Fruit fly (Drosophila melanogaster) whole organism, prepupa: ENCODE results near the gene Ir8a.

Experiments used
- Blimp-1 ChIP-seq: fragments of 200-800 bp; sonication (Bioruptor generic); optimal IDR thresholded peaks from 3 replicates; lab custom pipeline; 2017; ENCODE audit warnings: missing biosample characterization, missing genetic modification characterization, mild to moderate bottlenecking, moderate library complexity, missing genetic modification reagents
- CG10631 ChIP-seq: fragments of 200-800 bp; sonication (Bioruptor generic); optimal IDR thresholded peaks from 2 replicates; lab custom pipeline; 2016; ENCODE audit warnings: missing biosample characterization, missing genetic modification characterization
- CG10669 ChIP-seq: fragments of 200-800 bp; sonication (Bioruptor generic); optimal IDR thresholded peaks from 3 replicates; lab custom pipeline; 2018; ENCODE audit warnings: missing biosample characterization, mild to moderate bottlenecking, missing genetic modification characterization, moderate library complexity
- CG11762 ChIP-seq: fragments of 200-800 bp; sonication (Bioruptor generic); optimal IDR thresholded peaks from 3 replicates; lab custom pipeline; 2016; ENCODE audit warnings: missing biosample characterization, missing genetic modification characterization; ENCODE audit not compliant: insufficient read depth
- CG11902 ChIP-seq: fragments of 200-800 bp; sonication (Bioruptor generic); optimal IDR thresholded peaks from 3 replicates; lab custom pipeline; 2016; ENCODE audit warnings: missing biosample characterization, missing genetic modification characterization
- CG15336 ChIP-seq: fragments of 200-800 bp; sonication (Bioruptor generic); IDR thresholded peaks from 2 replicates; pipeline ENCODE4 v1.3.6; 2022; ENCODE audit warnings: missing biosample characterization, missing genetic modification characterization
- CG16779 ChIP-seq: fragments of 200-800 bp; sonication (Bioruptor generic); optimal IDR thresholded peaks from 3 replicates; lab custom pipeline; 2017; ENCODE audit warnings: missing biosample characterization, mild to moderate bottlenecking, missing genetic modification characterization
- CG31627 ChIP-seq: fragments of 200-800 bp; sonication (Bioruptor generic); optimal IDR thresholded peaks from 3 replicates; lab custom pipeline; 2016; ENCODE audit warnings: missing biosample characterization, missing genetic modification characterization
- CG32006 ChIP-seq: fragments of 200-800 bp; sonication (Bioruptor generic); optimal IDR thresholded peaks from 3 replicates; lab custom pipeline; 2017; ENCODE audit warnings: missing biosample characterization, mild to moderate bottlenecking, missing genetic modification characterization
- CG34406 ChIP-seq: fragments of 200-800 bp; sonication (Bioruptor generic); optimal IDR thresholded peaks from 3 replicates; lab custom pipeline; 2016; ENCODE audit warnings: missing biosample characterization, missing genetic modification characterization
- CG6163 ChIP-seq: fragments of 200-800 bp; sonication (Bioruptor generic); IDR thresholded peaks from 3 replicates; pipeline ENCODE4 v1.3.6; 2022; ENCODE audit warnings: missing biosample characterization, missing genetic modification characterization
- CG6808 ChIP-seq: fragments of 200-800 bp; sonication (Bioruptor generic); optimal IDR thresholded peaks from 3 replicates; lab custom pipeline; 2017; ENCODE audit warnings: missing biosample characterization, missing genetic modification characterization, mild to moderate bottlenecking, moderate library complexity, missing genetic modification reagents
- CG6854 ChIP-seq: fragments of 200-800 bp; sonication (Bioruptor generic); optimal IDR thresholded peaks from 2 replicates; lab custom pipeline; 2017; ENCODE audit warnings: missing biosample characterization, mild to moderate bottlenecking, missing genetic modification characterization
- CG8119 ChIP-seq: fragments of 200-800 bp; sonication (Bioruptor generic); IDR thresholded peaks from 3 replicates; pipeline ENCODE4 v1.3.6; 2022; ENCODE audit warnings: missing biosample characterization, missing genetic modification characterization
- CG8319 ChIP-seq: fragments of 200-800 bp; sonication (Bioruptor generic); optimal IDR thresholded peaks from 3 replicates; lab custom pipeline; 2016; ENCODE audit warnings: missing biosample characterization, missing genetic modification characterization
- CG8632 ChIP-seq: fragments of 200-800 bp; sonication (Bioruptor generic); optimal IDR thresholded peaks from 3 replicates; lab custom pipeline; 2016; ENCODE audit warnings: missing biosample characterization, missing genetic modification characterization
- CG9139 ChIP-seq: fragments of 200-800 bp; sonication (Bioruptor generic); optimal IDR thresholded peaks from 3 replicates; lab custom pipeline; 2017; ENCODE audit warnings: missing biosample characterization, mild to moderate bottlenecking, missing genetic modification characterization
- Eip75B ChIP-seq: fragments of 200-800 bp; sonication (Bioruptor generic); optimal IDR thresholded peaks from 3 replicates; lab custom pipeline; 2016; ENCODE audit warnings: missing biosample characterization, missing genetic modification characterization
- Eip78C ChIP-seq: fragments of 200-800 bp; sonication (Bioruptor generic); peaks from one replicate; lab custom pipeline; 2016; ENCODE audit warnings: missing biosample characterization, missing genetic modification characterization
- Hr38 ChIP-seq: sonication (Bioruptor generic); optimal IDR thresholded peaks from 2 replicates; lab custom pipeline; 2016; ENCODE audit warnings: missing biosample characterization, missing genetic modification characterization
- Hr39 ChIP-seq: fragments of 200-800 bp; sonication (Bioruptor generic); optimal IDR thresholded peaks from 2 replicates; lab custom pipeline; 2016; ENCODE audit warnings: missing biosample characterization, missing genetic modification characterization
- Hr4 ChIP-seq: fragments of 200-800 bp; sonication (Bioruptor generic); optimal IDR thresholded peaks from 3 replicates; lab custom pipeline; 2016; ENCODE audit warnings: missing biosample characterization, missing genetic modification characterization
- Lpt ChIP-seq: fragments of 200-800 bp; sonication (Bioruptor generic); optimal IDR thresholded peaks from 3 replicates; lab custom pipeline; 2016; ENCODE audit warnings: missing biosample characterization, missing genetic modification characterization
- OdsH ChIP-seq: fragments of 200-800 bp; sonication (Bioruptor generic); optimal IDR thresholded peaks from 3 replicates; lab custom pipeline; 2016; ENCODE audit warnings: missing biosample characterization, missing genetic modification characterization
- Sox102F ChIP-seq: fragments of 200-800 bp; sonication (Bioruptor generic); optimal IDR thresholded peaks from 2 replicates; lab custom pipeline; 2016; ENCODE audit warnings: missing biosample characterization, mild to moderate bottlenecking, missing genetic modification characterization
- Sox14 ChIP-seq: fragments of 200-800 bp; sonication (Bioruptor generic); optimal IDR thresholded peaks from 3 replicates; lab custom pipeline; 2016; ENCODE audit warnings: missing biosample characterization, missing genetic modification characterization
- dac ChIP-seq: fragments of 200-800 bp; sonication (Bioruptor generic); optimal IDR thresholded peaks from 2 replicates; lab custom pipeline; 2017; ENCODE audit warnings: missing biosample characterization, mild to moderate bottlenecking, missing genetic modification characterization
- dsx ChIP-seq: fragments of 200-800 bp; optimal IDR thresholded peaks from 3 replicates; lab custom pipeline; 2019; ENCODE audit warnings: missing biosample characterization, mild to moderate bottlenecking, missing genetic modification characterization, moderate library complexity; ENCODE audit not compliant: poor library complexity, severe bottlenecking
- eg ChIP-seq: fragments of 200-800 bp; sonication (Bioruptor generic); IDR thresholded peaks from 3 replicates; pipeline ENCODE4 v1.3.6; 2022; ENCODE audit warnings: missing biosample characterization, missing genetic modification characterization
- esn ChIP-seq: fragments of 200-800 bp; sonication (Bioruptor generic); optimal IDR thresholded peaks from 2 replicates; lab custom pipeline; 2016; ENCODE audit warnings: missing biosample characterization, mild to moderate bottlenecking, missing genetic modification characterization, moderate library complexity
- fd85E ChIP-seq: fragments of 200-800 bp; sonication (Bioruptor generic); optimal IDR thresholded peaks from 3 replicates; lab custom pipeline; 2016; ENCODE audit warnings: missing biosample characterization, missing genetic modification characterization
- net ChIP-seq: fragments of 200-800 bp; sonication (Bioruptor generic); optimal IDR thresholded peaks from 3 replicates; lab custom pipeline; 2016; ENCODE audit warnings: missing biosample characterization, missing genetic modification characterization
- salr ChIP-seq, 2 experiments: fragments of 200-800 bp; sonication (Bioruptor generic); optimal IDR thresholded peaks; 3 replicates each; lab custom pipeline; 2016 to 2018; ENCODE audit warnings: missing biosample characterization in 2 of 2, missing genetic modification characterization in 2 of 2, mild to moderate bottlenecking in 1 of 2
- spab ChIP-seq: fragments of 200-800 bp; sonication (Bioruptor generic); optimal IDR thresholded peaks from 2 replicates; lab custom pipeline; 2017; ENCODE audit warnings: missing biosample characterization, mild to moderate bottlenecking, missing genetic modification characterization, missing genetic modification reagents
- ss ChIP-seq, 2 experiments: fragments of 200-800 bp; sonication (Bioruptor generic); optimal IDR thresholded peaks; 2 replicates in 1 of 2; 3 replicates in 1 of 2; lab custom pipeline; 2017 to 2018; ENCODE audit warnings: mild to moderate bottlenecking in 2 of 2, missing biosample characterization in 2 of 2, missing genetic modification characterization in 2 of 2, moderate library complexity in 1 of 2
- svp ChIP-seq: fragments of 200-800 bp; sonication (Bioruptor generic); peaks from one replicate; lab custom pipeline; 2016; ENCODE audit warnings: missing biosample characterization, missing genetic modification characterization

The Ir8a gene

dm6 chrX:9236485-9236884, at the start of gene Ir8a:
TSS of gene Ir8a (minus strand) at chrX:9236585.
- TF ChIP-seq CG6854 (GFP tag; lab: Kevin White, UChicago) (no peak), CG8632 (GFP tag; lab: Kevin White, UChicago) (no peak), Hr38 (GFP tag; lab: Kevin White, UChicago) (no peak), CG10631 (GFP tag; lab: Kevin White, UChicago) (no peak), CG34406 (GFP tag; lab: Kevin White, UChicago) (no peak), Sox14 (GFP tag; lab: Kevin White, UChicago) (no peak), CG8319 (GFP tag; lab: Kevin White, UChicago) (no peak), CG15336 (GFP tag; lab: Robert Waterston, UW) (no peak), Eip75B (GFP tag; lab: Kevin White, UChicago) (no peak), Blimp-1 (no peak), OdsH (GFP tag; lab: Kevin White, UChicago) (no peak), Hr39 (GFP tag; lab: Kevin White, UChicago) (no peak), CG6808 (GFP tag; lab: Kevin White, UChicago) (no peak), fd85E (GFP tag; lab: Kevin White, UChicago) (no peak)
- TF ChIP-seq, all 60 proteins: peak for 0

dm6 chrX:9284024-9284738, 47.8 kb upstream of the Ir8a start, which contains the start of gene lz:
TSS of gene lz (plus strand) at chrX:9284649.
- TF ChIP-seq CG6854 (GFP tag; lab: Kevin White, UChicago), result peak; percentile 11
- TF ChIP-seq Hr38 (GFP tag; lab: Kevin White, UChicago), result no peak
- TF ChIP-seq esn (GFP tag; lab: Kevin White, UChicago), result no peak
- TF ChIP-seq Eip75B (GFP tag; lab: Kevin White, UChicago), result no peak
- TF ChIP-seq CG8119 (GFP tag; lab: Robert Waterston, UW), result peak; percentile 66; the same call in 2 of the 3 replicates
- TF ChIP-seq CG6163 (GFP tag; lab: Robert Waterston, UW), result peak; percentile 8; the same call in 1 of the 3 replicates
- peak; percentile 38; the same call in 1 of the 3 replicates for TF ChIP-seq eg (GFP tag; lab: Robert Waterston, UW)
- peak; percentile 35; the same call in 1 of the 2 replicates for TF ChIP-seq CG15336 (GFP tag; lab: Robert Waterston, UW)
- peak; percentile 44 for TF ChIP-seq Eip78C
- peak; percentile 2 to 7 for TF ChIP-seq ss (GFP tag; optimal IDR thresholded peaks at IDR 0.05; lab: Kevin White, UChicago)
- TF ChIP-seq, all 60 proteins: peak for 7

dm6 chrX:9282783-9283289, 46.5 kb upstream of the Ir8a start, which contains the start of gene c11.1:
TSS of gene c11.1 (minus strand) at chrX:9283117.
- TF ChIP-seq Eip75B (GFP tag; lab: Kevin White, UChicago) (no peak), CG6808 (GFP tag; lab: Kevin White, UChicago) (peak; percentile 64), CG11902 (GFP tag; lab: Kevin White, UChicago) (no peak), OdsH (GFP tag; lab: Kevin White, UChicago) (no peak), CG9139 (GFP tag; lab: Kevin White, UChicago) (no peak), CG10669 (GFP tag; lab: Kevin White, UChicago) (no peak), CG11762 (GFP tag; lab: Kevin White, UChicago) (no peak), Hr4 (GFP tag; lab: Kevin White, UChicago) (no peak), dac (GFP tag; lab: Kevin White, UChicago) (no peak), esn (GFP tag; lab: Kevin White, UChicago) (peak; percentile 22), eg (GFP tag; lab: Robert Waterston, UW) (no peak), Sox14 (GFP tag; lab: Kevin White, UChicago) (peak; percentile 37), svp (GFP tag; lab: Kevin White, UChicago) (no peak), salr (GFP tag; optimal IDR thresholded peaks at IDR 0.05; lab: Kevin White, UChicago) (no peak), dsx (no peak), Sox102F (GFP tag; lab: Kevin White, UChicago) (no peak), spab (GFP tag; lab: Kevin White, UChicago) (no peak), Eip78C (peak; percentile 29), CG32006 (no peak), net (no peak), ss (GFP tag; optimal IDR thresholded peaks at IDR 0.05; lab: Kevin White, UChicago) (no peak), CG16779 (tag; lab: Kevin White, UChicago) (no peak), CG8119 (GFP tag; lab: Robert Waterston, UW) (0 out of 3 replicates have a peak, but pooled peaks have one; percentile 17), CG31627 (no peak), CG15336 (GFP tag; lab: Robert Waterston, UW) (0 out of 2 replicates have a peak, but pooled peaks have one; percentile 33), Blimp-1 (no peak), Lpt (GFP tag; lab: Kevin White, UChicago) (no peak)
